Worm (Caenorhabditis elegans) whole organism, L4 larva: Measurements from ENCODE around the gene acl-13.
A peak's percentile ranks its signal among the peaks of the same experiment; 100 is the strongest.

Source experiments
- F10B5.3 ChIP-seq: sonication (generic microtip); optimal IDR thresholded peaks from 2 replicates; lab custom pipeline; 2016; ENCODE audit warnings: mild to moderate bottlenecking, missing genetic modification characterization, missing compliant biosample characterization
- F26F4.8 ChIP-seq: fragments of 200-800 bp; sonication (Bioruptor generic); conservative IDR thresholded peaks from 2 replicates; pipeline ENCODE4 v1.3.6; 2022; ENCODE audit warnings: missing genetic modification characterization, missing compliant biosample characterization
- F37D6.2 ChIP-seq: sonication (generic microtip); optimal IDR thresholded peaks from 2 replicates; lab custom pipeline; 2016; ENCODE audit warnings: mild to moderate bottlenecking, missing genetic modification characterization, missing compliant biosample characterization
- F49E8.2 ChIP-seq: sonication (generic microtip); optimal IDR thresholded peaks from 2 replicates; lab custom pipeline; 2016; ENCODE audit warnings: missing compliant biosample characterization, mild to moderate bottlenecking, missing genetic modification characterization, borderline replicate concordance
- T20F7.1 ChIP-seq: fragments of 200-800 bp; sonication (Bioruptor generic); optimal IDR thresholded peaks from 2 replicates; lab custom pipeline; 2018; ENCODE audit warnings: mild to moderate bottlenecking, missing genetic modification characterization, missing compliant biosample characterization
- Y5F2A.4 ChIP-seq: fragments of 200-800 bp; sonication (Bioruptor generic); optimal IDR thresholded peaks from 2 replicates; lab custom pipeline; 2018; ENCODE audit warnings: mild to moderate bottlenecking, missing genetic modification characterization, missing compliant biosample characterization
- Y75B8A.6 ChIP-seq: fragments of 200-800 bp; sonication (Bioruptor generic); IDR thresholded peaks from 2 replicates; pipeline ENCODE4 v1.3.6; 2022; ENCODE audit warnings: missing genetic modification reagents, missing genetic modification characterization, missing compliant biosample characterization
- ZK337.2 ChIP-seq: fragments of 200-800 bp; sonication (Bioruptor generic); IDR thresholded peaks from 2 replicates; pipeline ENCODE4 v1.3.6; 2022; ENCODE audit warnings: missing genetic modification reagents, missing genetic modification characterization, missing compliant biosample characterization
- aha-1 ChIP-seq: fragments of 150-350 bp; peaks from one replicate; lab custom pipeline; 2014; ENCODE audit warnings: missing biosample characterization, missing genetic modification characterization
- aly-2 ChIP-seq: sonication (generic microtip); optimal IDR thresholded peaks from 2 replicates; lab custom pipeline; 2018; ENCODE audit warnings: missing biosample characterization, missing genetic modification characterization
- arid-1 ChIP-seq: fragments of 200-800 bp; sonication (Bioruptor generic); conservative IDR thresholded peaks from 2 replicates; pipeline ENCODE4 v1.3.6; 2022; ENCODE audit warnings: missing genetic modification reagents, missing genetic modification characterization, missing compliant biosample characterization
- attf-4 ChIP-seq: sonication (generic microtip); optimal IDR thresholded peaks from 3 replicates; lab custom pipeline; 2017; ENCODE audit warnings: missing biosample characterization, missing genetic modification characterization
- ceh-44 ChIP-seq: fragments of 200-800 bp; sonication (Bioruptor generic); IDR thresholded peaks from 2 replicates; pipeline ENCODE4 v1.3.6; 2022; ENCODE audit warnings: missing genetic modification reagents, missing genetic modification characterization, missing compliant biosample characterization
- ceh-62 ChIP-seq: sonication (generic microtip); optimal IDR thresholded peaks from 2 replicates; lab custom pipeline; 2017; ENCODE audit warnings: missing biosample characterization, missing genetic modification characterization
- ceh-82 ChIP-seq: sonication (generic microtip); optimal IDR thresholded peaks from 2 replicates; lab custom pipeline; 2017; ENCODE audit warnings: missing biosample characterization, missing genetic modification characterization
- ces-1 ChIP-seq: fragments of 150-350 bp; sonication (generic microtip); optimal IDR thresholded peaks from 4 replicates; lab custom pipeline; 2014; ENCODE audit warnings: missing biosample characterization, missing genetic modification reagents, missing genetic modification characterization
- ctbp-1 ChIP-seq: fragments of 200-800 bp; sonication (Bioruptor generic); IDR thresholded peaks from 2 replicates; pipeline ENCODE4 v1.3.6; 2022; ENCODE audit warnings: missing genetic modification reagents, missing genetic modification characterization, missing compliant biosample characterization
- dmd-8 ChIP-seq: fragments of 200-800 bp; sonication (Bioruptor generic); IDR thresholded peaks from 2 replicates; pipeline ENCODE4 v1.3.6; 2022; ENCODE audit warnings: missing genetic modification characterization, missing compliant biosample characterization
- dve-1 ChIP-seq: sonication (generic microtip); optimal IDR thresholded peaks from 2 replicates; lab custom pipeline; 2017; ENCODE audit warnings: antibody characterized with exemption, mild to moderate bottlenecking, missing genetic modification characterization, missing compliant biosample characterization; ENCODE audit not compliant: insufficient read depth
- fos-1 ChIP-seq: fragments of 150-350 bp; optimal IDR thresholded peaks from 2 replicates; lab custom pipeline; 2014; ENCODE audit warnings: missing biosample characterization, missing genetic modification characterization
- hlh-11 ChIP-seq: fragments of 200-800 bp; sonication (Bioruptor generic); optimal IDR thresholded peaks from 2 replicates; lab custom pipeline; 2018; ENCODE audit warnings: mild to moderate bottlenecking, missing genetic modification characterization, missing compliant biosample characterization
- hmg-1.1 ChIP-seq: fragments of 200-800 bp; sonication (Bioruptor generic); IDR thresholded peaks from 2 replicates; pipeline ENCODE4 v1.3.6; 2022; ENCODE audit warnings: missing genetic modification reagents, missing genetic modification characterization, missing compliant biosample characterization
- lin-1 ChIP-seq: fragments of 200-800 bp; sonication (Bioruptor generic); IDR thresholded peaks from 2 replicates; pipeline ENCODE4 v1.3.6; 2022; ENCODE audit warnings: missing genetic modification reagents, missing genetic modification characterization, missing compliant biosample characterization
- lin-15B ChIP-seq: fragments of 150-350 bp; sonication (generic microtip); optimal IDR thresholded peaks from 3 replicates; lab custom pipeline; 2014; ENCODE audit warnings: missing biosample characterization, missing genetic modification characterization
- lin-38 ChIP-seq: fragments of 200-800 bp; sonication (Bioruptor generic); IDR thresholded peaks from 2 replicates; pipeline ENCODE4 v1.3.6; 2022; ENCODE audit warnings: missing genetic modification reagents, missing genetic modification characterization, missing compliant biosample characterization
- madf-5 ChIP-seq, 2 experiments: fragments of 200-800 bp; sonication (Bioruptor generic); IDR thresholded peaks; 2 replicates each; pipeline ENCODE4 v1.3.6; 2022; ENCODE audit warnings: missing compliant biosample characterization in 2 of 2, missing genetic modification characterization in 2 of 2
- mdt-29 ChIP-seq: fragments of 200-800 bp; sonication (Bioruptor generic); IDR thresholded peaks from 2 replicates; pipeline ENCODE4 v1.3.6; 2022; ENCODE audit warnings: missing genetic modification reagents, missing genetic modification characterization, missing compliant biosample characterization
- mep-1 ChIP-seq: fragments of 150-350 bp; sonication (generic microtip); optimal IDR thresholded peaks from 3 replicates; lab custom pipeline; 2014; ENCODE audit warnings: missing biosample characterization, missing genetic modification characterization
- nhr-41 ChIP-seq: fragments of 200-800 bp; sonication (Bioruptor generic); IDR thresholded peaks from 2 replicates; pipeline ENCODE4 v1.3.6; 2022; ENCODE audit warnings: missing genetic modification reagents, missing genetic modification characterization, missing compliant biosample characterization
- nhr-48 ChIP-seq: sonication (generic microtip); optimal IDR thresholded peaks from 2 replicates; lab custom pipeline; 2016; ENCODE audit warnings: mild to moderate bottlenecking, missing genetic modification characterization, missing compliant biosample characterization
- nhr-77 ChIP-seq: fragments of 150-350 bp; optimal IDR thresholded peaks from 2 replicates; lab custom pipeline; 2014; ENCODE audit warnings: missing biosample characterization, missing genetic modification characterization
- pqm-1 ChIP-seq: sonication (generic microtip); optimal IDR thresholded peaks from 2 replicates; lab custom pipeline; 2017; ENCODE audit warnings: missing biosample characterization, missing genetic modification characterization
- set-16 ChIP-seq: fragments of 200-800 bp; sonication (Bioruptor generic); IDR thresholded peaks from 2 replicates; pipeline ENCODE4 v1.3.6; 2022; ENCODE audit warnings: missing genetic modification reagents, missing genetic modification characterization, missing compliant biosample characterization
- skn-1 ChIP-seq: fragments of 150-350 bp; optimal IDR thresholded peaks from 2 replicates; lab custom pipeline; 2014; ENCODE audit warnings: missing biosample characterization, missing genetic modification characterization
- snpc-1.2 ChIP-seq: fragments of 200-800 bp; sonication (Bioruptor generic); IDR thresholded peaks from 2 replicates; pipeline ENCODE4 v1.3.6; 2022; ENCODE audit warnings: missing genetic modification reagents, missing genetic modification characterization, missing compliant biosample characterization
- snpc-4 ChIP-seq: fragments of 150-350 bp; optimal IDR thresholded peaks from 2 replicates; lab custom pipeline; 2014; ENCODE audit warnings: missing biosample characterization, missing genetic modification characterization
- spr-1 ChIP-seq: sonication (generic microtip); optimal IDR thresholded peaks from 2 replicates; lab custom pipeline; 2016; ENCODE audit warnings: mild to moderate bottlenecking, missing genetic modification characterization, missing compliant biosample characterization
- spr-3 ChIP-seq: fragments of 200-800 bp; sonication (Bioruptor generic); optimal IDR thresholded peaks from 2 replicates; lab custom pipeline; 2018; ENCODE audit warnings: mild to moderate bottlenecking, missing genetic modification characterization, missing compliant biosample characterization
- tra-1 ChIP-seq: fragments of 200-800 bp; sonication (Bioruptor generic); IDR thresholded peaks from 2 replicates; pipeline ENCODE4 v1.3.6; 2022; ENCODE audit warnings: missing genetic modification reagents, missing genetic modification characterization, missing compliant biosample characterization
- unc-62 ChIP-seq, 3 experiments: fragments of 150-350 bp in 1 of 3; sonication (generic microtip); optimal IDR thresholded peaks in 2 of 3; peaks in 1 of 3; 1 replicate in 1 of 3; 2 replicates in 2 of 3; lab custom pipeline; 2014 to 2017; ENCODE audit warnings: missing biosample characterization in 3 of 3, missing genetic modification characterization in 3 of 3, missing genetic modification reagents in 3 of 3, missing genotype in 1 of 3
- vab-7 ChIP-seq: fragments of 200-800 bp; sonication (Bioruptor generic); IDR thresholded peaks from 2 replicates; pipeline ENCODE4 v1.3.6; 2022; ENCODE audit warnings: missing genetic modification reagents, missing genetic modification characterization, missing compliant biosample characterization
- zag-1 ChIP-seq: fragments of 150-350 bp; optimal IDR thresholded peaks from 2 replicates; lab custom pipeline; 2014; ENCODE audit warnings: missing biosample characterization, missing genetic modification characterization
- zfp-2 ChIP-seq: sonication (generic microtip); optimal IDR thresholded peaks from 2 replicates; lab custom pipeline; 2016; ENCODE audit warnings: mild to moderate bottlenecking, missing genetic modification characterization, missing compliant biosample characterization
- zip-2 ChIP-seq: fragments of 150-350 bp; optimal IDR thresholded peaks from 2 replicates; lab custom pipeline; 2014; ENCODE audit warnings: missing biosample characterization, missing genetic modification characterization
- ztf-11 ChIP-seq: fragments of 150-350 bp; optimal IDR thresholded peaks from 2 replicates; lab custom pipeline; 2014; ENCODE audit warnings: missing biosample characterization, missing genetic modification characterization

The acl-13 gene

ce11 chrIV:12385061-12385460 lies 25.2 kb upstream of the acl-13 start, which contains the start of gene F28D1.6:
F28D1.6 (minus strand) TSS chrIV:12385161.
- 0 out of 2 replicates have a peak, but pooled peaks have one; percentile 6 for TF ChIP-seq set-16 (GFP tag; lab: Robert Waterston, UW)
- no peak for TF ChIP-seq zip-2 (tag; lab: Kevin White, UChicago)
- no peak for TF ChIP-seq ces-1 (GFP tag; lab: Kevin White, UChicago)
- no peak for TF ChIP-seq snpc-4 (tag; lab: Kevin White, UChicago)
- TF ChIP-seq unc-62 (GFP tag; optimal IDR thresholded peaks at IDR 0.05 in 1 of 2; lab: Kevin White, UChicago): no peak
- no peak for TF ChIP-seq unc-62 (tag; optimal IDR thresholded peaks at IDR 0.05; lab: Kevin White, UChicago)
- TF ChIP-seq spr-1 (tag; lab: Kevin White, UChicago): no peak

- TF ChIP-seq F26F4.8 (GFP tag; lab: Robert Waterston, UW) (no peak), mdt-29 (GFP tag; lab: Robert Waterston, UW) (no peak), tra-1 (GFP tag; lab: Robert Waterston, UW) (0 out of 2 replicates have a peak, but pooled peaks have one; percentile 20), dmd-8 (GFP tag; lab: Robert Waterston, UW) (no peak), spr-3 (no peak), lin-15B (tag; lab: Kevin White, UChicago) (no peak), snpc-1.2 (GFP tag; lab: Robert Waterston, UW) (peak; percentile 76; the same call in 1 of the 2 replicates), lin-38 (GFP tag; lab: Robert Waterston, UW) (peak; percentile 46; the same call in 1 of the 2 replicates), F49E8.2 (peak; percentile 74), nhr-41 (no peak), unc-62 (GFP tag; optimal IDR thresholded peaks at IDR 0.05 in 1 of 2; lab: Kevin White, UChicago) (peak in 1 of 2 experiments; percentile 23), unc-62 (tag; optimal IDR thresholded peaks at IDR 0.05; lab: Kevin White, UChicago) (no peak), ctbp-1 (GFP tag; lab: Robert Waterston, UW) (0 out of 2 replicates have a peak, but pooled peaks have one; percentile 9), ztf-11 (tag; lab: Kevin White, UChicago) (no peak), F10B5.3 (tag; lab: Kevin White, UChicago) (no peak), ZK337.2 (GFP tag; lab: Robert Waterston, UW) (no peak), pqm-1 (tag; lab: Kevin White, UChicago) (no peak)
Observed at ce11 chrIV:12389951-12390350, 20.3 kb upstream of the acl-13 start, which contains the start of gene spe-45. spe-45 (minus strand) TSS chrIV:12390095.

- TF ChIP-seq skn-1 (no peak), spr-1 (tag; lab: Kevin White, UChicago) (peak; percentile 61), zag-1 (tag; lab: Kevin White, UChicago) (peak; percentile 67), aha-1 (peak; percentile 97), vab-7 (peak; percentile 86), mdt-29 (GFP tag; lab: Robert Waterston, UW) (peak; percentile 81), Y5F2A.4 (no peak), nhr-77 (tag; lab: Kevin White, UChicago) (peak; percentile 96), lin-1 (GFP tag; lab: Robert Waterston, UW) (peak; percentile 85), madf-5 (GFP tag; IDR thresholded peaks at IDR 0.05; lab: Robert Waterston, UW) (peak; percentile 71 to 95; a peak in 2 of 4 replicates), dve-1 (tag; lab: Kevin White, UChicago) (peak; percentile 94), fos-1 (no peak), nhr-48 (peak; percentile 63), T20F7.1 (GFP tag; lab: Kevin White, UChicago) (peak; percentile 90), arid-1 (GFP tag; lab: Robert Waterston, UW) (peak; percentile 92), ceh-62 (tag; lab: Kevin White, UChicago) (no peak), ceh-82 (no peak), ZK337.2 (GFP tag; lab: Robert Waterston, UW) (peak; percentile 98), hlh-11 (peak; percentile 97), zfp-2 (peak; percentile 89), dmd-8 (GFP tag; lab: Robert Waterston, UW) (0 out of 2 replicates have a peak, but pooled peaks have one; percentile 69), aly-2 (no peak), F49E8.2 (peak; percentile 83), attf-4 (tag; lab: Kevin White, UChicago) (no peak), F37D6.2 (tag; lab: Kevin White, UChicago) (peak; percentile 76), ceh-44 (GFP tag; lab: Robert Waterston, UW) (peak; percentile 90), mep-1 (tag; lab: Kevin White, UChicago) (peak; percentile 97), hmg-1.1 (GFP tag; lab: Robert Waterston, UW) (peak; percentile 88), Y75B8A.6 (0 out of 2 replicates have a peak, but pooled peaks have one; percentile 23)
Observed at ce11 chrIV:12391003-12391637, 19.1 kb upstream of the acl-13 start, which contains the start of the genes rps-23 and dpm-3. rps-23 (minus strand) TSS chrIV:12391053. dpm-3 (plus strand) TSS chrIV:12391587.
